Fruit fly (Drosophila melanogaster) S2 (cell line): ENCODE measurements around the gene Nepl14.

Experiments
- CG8478 ChIP-seq: fragments of >200 bp; optimal IDR thresholded peaks from 2 replicates; lab custom pipeline; 2018
- CTCF ChIP-seq, 2 experiments: fragments of >200 bp; optimal IDR thresholded peaks; 2 replicates each; lab custom pipeline; 2018

DNA sequence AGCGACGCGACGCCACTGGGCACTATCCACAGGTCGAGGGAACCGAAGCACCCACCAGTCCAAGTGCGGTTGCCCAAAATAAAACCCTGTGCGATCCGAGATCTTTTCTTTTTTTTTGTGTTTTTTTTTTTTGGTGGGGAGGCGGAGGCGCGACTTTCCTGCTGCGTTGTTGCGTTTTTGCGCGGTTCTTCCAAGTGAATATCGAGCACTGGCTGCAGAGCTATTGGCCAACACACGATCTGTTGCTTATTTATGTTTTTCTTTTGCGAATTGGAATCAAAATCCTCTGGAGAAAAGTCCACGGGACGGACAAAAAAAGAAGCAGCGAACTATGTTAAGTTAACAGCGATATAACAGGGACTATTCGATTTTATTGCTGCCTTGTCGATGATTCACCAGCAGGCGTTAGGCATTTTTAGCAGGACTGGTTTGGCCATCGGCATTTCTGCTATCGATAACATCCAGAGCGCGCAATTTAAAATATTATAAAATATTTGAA is 42.7 kb downstream of the Nepl14 start, which contains the start of gene wge:
- TF ChIP-seq CG8478 (lab: Kevin White, UChicago), result no peak
- peak in 1 of 2 experiments; percentile 21 for TF ChIP-seq CTCF (optimal IDR thresholded peaks at IDR 0.05; lab: Kevin White, UChicago)
